Worm (Caenorhabditis elegans): ENCODE measurements around the gene sec-16A.1.

DNA sequence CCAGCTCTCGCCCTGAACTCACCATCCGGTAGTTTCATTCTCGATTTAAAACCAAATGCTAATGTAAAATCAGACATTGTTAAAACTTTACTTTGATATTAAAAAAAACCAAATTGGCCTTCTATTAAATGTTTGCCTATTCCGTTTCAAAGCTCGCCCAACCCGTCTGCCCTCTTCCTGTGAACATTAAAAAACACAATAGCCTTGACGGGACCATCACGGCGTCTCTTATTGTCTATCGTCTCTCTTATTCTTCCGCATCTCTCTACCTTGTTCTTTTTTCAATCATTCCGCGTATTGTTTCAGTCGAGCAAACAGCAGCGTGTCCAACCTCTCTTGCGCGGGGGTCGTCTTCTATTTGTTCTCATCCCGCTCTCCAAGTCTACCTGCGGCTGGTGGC lies 11.0 kb upstream of the sec-16A.1 start, which contains the start of gene ZK512.1:
- no peak for TF ChIP-seq fkh-10 (GFP tag; optimal IDR thresholded peaks at IDR 0.05)
- no peak for TF ChIP-seq pha-4 (tag; optimal IDR thresholded peaks at IDR 0.05)
- TF ChIP-seq nhr-237 (tag; optimal IDR thresholded peaks at IDR 0.05): no peak
- no peak for TF ChIP-seq nhr-76 (tag; optimal IDR thresholded peaks at IDR 0.05)
- no peak for TF ChIP-seq lin-39 (tag; optimal IDR thresholded peaks at IDR 0.05)
- no peak for TF ChIP-seq snpc-4 (tag; optimal IDR thresholded peaks at IDR 0.05)
- no peak for TF ChIP-seq ZK546.5 (tag; optimal IDR thresholded peaks at IDR 0.05)
- no peak for TF ChIP-seq egl-27 (tag; optimal IDR thresholded peaks at IDR 0.05)
- no peak for TF ChIP-seq tbx-2 (tag; optimal IDR thresholded peaks at IDR 0.05)

All from whole organism, L3 larva.